Worm (Caenorhabditis elegans): ENCODE measurements around the gene C55C3.3.

The C55C3.3 gene

DNA sequence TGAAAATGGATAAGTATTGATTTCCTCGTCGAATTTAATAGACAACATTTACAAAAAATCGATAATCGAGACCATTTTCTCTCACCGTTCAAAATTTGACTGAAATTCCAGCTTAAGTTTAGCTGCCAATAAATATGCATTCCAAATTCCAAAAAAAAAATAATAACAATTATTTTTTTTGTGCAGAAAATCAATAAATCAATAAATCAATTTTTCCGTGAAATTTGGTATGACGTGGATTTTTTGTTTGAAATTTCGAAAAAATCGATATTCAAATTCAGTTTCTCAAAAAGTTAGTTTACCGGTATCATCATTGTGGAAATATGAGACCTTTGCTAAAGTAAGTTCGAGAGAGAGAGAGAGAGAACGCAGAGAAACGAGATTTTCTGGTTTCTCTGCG, at the start of gene C55C3.3:
TSS of gene C55C3.3 (plus strand) at position 274 of the 400 bp plus-strand sequence.
- TF ChIP-seq mab-5 (tag; optimal IDR thresholded peaks at IDR 0.05): no peak
- TF ChIP-seq snpc-4 (tag; optimal IDR thresholded peaks at IDR 0.05): no peak
- TF ChIP-seq ces-1 (GFP tag; optimal IDR thresholded peaks at IDR 0.05): no peak
- no peak for TF ChIP-seq unc-62 (GFP tag; optimal IDR thresholded peaks at IDR 0.05)
- no peak for TF ChIP-seq elt-3 (tag; optimal IDR thresholded peaks at IDR 0.05)

DNA sequence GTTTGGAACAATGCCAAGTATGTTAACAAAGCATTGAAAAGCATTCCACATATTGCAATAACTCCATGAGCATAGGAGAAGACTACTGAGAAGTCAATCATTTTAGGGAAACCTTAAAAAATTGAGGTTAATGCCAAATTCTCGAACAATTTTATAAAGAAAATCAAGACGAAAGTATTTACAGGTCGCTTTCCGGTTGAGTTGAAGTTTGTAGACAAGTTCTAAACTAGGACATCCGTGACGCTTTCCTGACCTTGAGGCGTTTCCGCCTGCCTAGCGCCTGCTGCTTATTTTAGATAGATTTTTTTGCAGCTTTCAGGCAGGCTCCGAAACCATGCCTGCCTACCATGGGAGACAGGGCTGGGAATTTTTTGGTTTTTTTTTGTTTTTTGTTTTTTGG, 49.5 kb upstream of the C55C3.3 start, which contains the start of gene srd-13:
TSS of gene srd-13 (minus strand) at position 101 of the 400 bp plus-strand sequence.
- no peak for TF ChIP-seq unc-62 (GFP tag; optimal IDR thresholded peaks at IDR 0.05)
- TF ChIP-seq blmp-1 (tag; optimal IDR thresholded peaks at IDR 0.05): no peak
- no peak for TF ChIP-seq ceh-43 (GFP tag; optimal IDR thresholded peaks at IDR 0.05)
- TF ChIP-seq ztf-11 (tag; optimal IDR thresholded peaks at IDR 0.05): no peak
- TF ChIP-seq cnd-1 (tag; optimal IDR thresholded peaks at IDR 0.05): no peak
- no peak for TF ChIP-seq nhr-237 (tag; optimal IDR thresholded peaks at IDR 0.05)
- TF ChIP-seq mep-1 (tag; optimal IDR thresholded peaks at IDR 0.05): no peak
- no peak for TF ChIP-seq flh-1 (GFP tag; optimal IDR thresholded peaks at IDR 0.05)
- no peak for TF ChIP-seq lin-32 (GFP tag; optimal IDR thresholded peaks at IDR 0.05)
- no peak for TF ChIP-seq ceh-83 (GFP tag; optimal IDR thresholded peaks at IDR 0.05)
- TF ChIP-seq snpc-4 (tag; optimal IDR thresholded peaks at IDR 0.05): no peak

DNA sequence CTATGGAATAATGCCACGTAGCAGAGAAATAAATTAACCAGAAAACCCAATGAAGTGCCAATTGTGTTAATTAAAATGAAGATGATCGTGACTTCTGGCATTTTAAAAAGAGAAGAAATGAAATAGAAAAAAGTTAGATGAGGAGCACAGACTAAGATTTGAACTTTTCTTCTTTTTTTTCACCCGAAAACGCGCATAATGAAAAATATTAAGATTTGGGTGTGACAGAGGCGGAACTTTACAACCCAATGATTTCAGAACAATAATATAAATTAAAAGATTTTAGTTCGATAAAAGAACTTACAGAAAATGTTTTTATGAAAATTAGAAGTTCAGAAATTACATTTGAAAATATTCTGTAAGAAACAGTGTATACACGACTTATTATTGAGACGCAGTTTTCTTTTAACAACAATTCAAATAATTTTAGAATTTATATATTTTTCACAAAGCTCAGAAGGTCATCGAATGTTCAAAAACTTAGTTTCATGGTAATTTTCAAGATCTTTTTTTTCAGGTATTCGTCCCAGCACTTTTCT, 39.5 kb upstream of the C55C3.3 start, which contains the start of the genes srd-8 and B0547.2:
TSS of gene srd-8 (minus strand) at position 101 of the 539 bp plus-strand sequence.
TSS of gene B0547.2 (plus strand) at position 489 of the 539 bp plus-strand sequence.
- TF ChIP-seq nhr-28 (tag; optimal IDR thresholded peaks at IDR 0.05): no peak
- TF ChIP-seq sptf-1 (tag; optimal IDR thresholded peaks at IDR 0.05): no peak
- TF ChIP-seq mep-1 (tag; optimal IDR thresholded peaks at IDR 0.05): no peak
- TF ChIP-seq blmp-1 (tag; optimal IDR thresholded peaks at IDR 0.05): no peak

DNA sequence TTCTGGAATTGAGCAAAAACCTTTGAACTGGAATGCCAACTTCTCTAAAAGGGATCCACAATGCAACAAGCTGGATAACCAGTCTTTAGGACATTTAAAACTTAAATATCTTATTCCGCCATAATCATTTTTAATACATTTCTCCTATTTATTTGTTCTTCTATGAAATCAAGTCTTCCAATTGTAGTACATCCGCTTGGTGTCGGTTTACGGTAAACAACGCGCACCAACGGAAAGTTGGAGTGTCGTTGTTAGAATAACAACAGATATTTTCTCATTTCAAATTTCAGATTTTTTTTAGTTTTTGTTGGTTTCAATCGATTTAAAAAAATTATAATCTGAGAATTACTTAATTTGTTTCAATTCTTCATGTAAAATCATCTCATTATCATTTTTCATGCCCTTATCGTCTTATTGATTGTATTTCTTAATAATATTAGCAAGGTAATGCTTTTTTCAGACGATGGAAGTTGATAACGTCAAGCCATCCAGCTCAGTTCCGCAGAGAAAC, 36.0 kb upstream of the C55C3.3 start, which contains the start of gene csn-5:
TSS of gene csn-5 (plus strand) at position 461 of the 511 bp plus-strand sequence.
- TF ChIP-seq snpc-4 (tag; optimal IDR thresholded peaks at IDR 0.05) (no peak), ces-1 (GFP tag; optimal IDR thresholded peaks at IDR 0.05) (peak; percentile 1)

DNA sequence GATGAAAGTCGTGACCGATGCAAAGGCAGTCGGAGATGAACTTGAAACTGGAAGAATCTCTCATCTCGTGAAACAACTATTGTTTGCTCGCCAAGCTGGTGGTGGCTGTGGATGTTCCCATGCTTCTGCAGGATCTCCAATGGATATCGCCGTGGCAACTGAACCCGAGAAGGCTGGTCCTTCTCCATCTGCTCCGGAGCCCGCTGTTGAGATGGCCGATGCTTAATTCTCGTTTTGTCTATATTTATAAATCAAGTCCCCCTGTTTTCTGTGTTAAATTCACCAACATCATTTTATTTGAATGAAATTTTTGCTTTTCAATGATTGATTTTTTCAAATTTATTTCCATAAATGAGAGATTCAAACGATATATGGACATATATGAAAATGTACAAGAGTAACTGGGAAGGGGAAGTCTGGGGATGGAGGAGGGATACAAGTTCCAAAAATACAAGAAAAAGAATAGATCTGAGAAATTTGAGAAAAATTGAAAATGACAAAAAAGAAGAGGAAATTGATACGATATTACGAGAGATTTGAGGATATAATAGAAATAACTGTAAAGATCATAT, 34.2 kb upstream of the C55C3.3 start:
- TF ChIP-seq nhr-237 (tag; optimal IDR thresholded peaks at IDR 0.05): peak; percentile 18
- no peak for TF ChIP-seq nhr-76 (tag; optimal IDR thresholded peaks at IDR 0.05)

DNA sequence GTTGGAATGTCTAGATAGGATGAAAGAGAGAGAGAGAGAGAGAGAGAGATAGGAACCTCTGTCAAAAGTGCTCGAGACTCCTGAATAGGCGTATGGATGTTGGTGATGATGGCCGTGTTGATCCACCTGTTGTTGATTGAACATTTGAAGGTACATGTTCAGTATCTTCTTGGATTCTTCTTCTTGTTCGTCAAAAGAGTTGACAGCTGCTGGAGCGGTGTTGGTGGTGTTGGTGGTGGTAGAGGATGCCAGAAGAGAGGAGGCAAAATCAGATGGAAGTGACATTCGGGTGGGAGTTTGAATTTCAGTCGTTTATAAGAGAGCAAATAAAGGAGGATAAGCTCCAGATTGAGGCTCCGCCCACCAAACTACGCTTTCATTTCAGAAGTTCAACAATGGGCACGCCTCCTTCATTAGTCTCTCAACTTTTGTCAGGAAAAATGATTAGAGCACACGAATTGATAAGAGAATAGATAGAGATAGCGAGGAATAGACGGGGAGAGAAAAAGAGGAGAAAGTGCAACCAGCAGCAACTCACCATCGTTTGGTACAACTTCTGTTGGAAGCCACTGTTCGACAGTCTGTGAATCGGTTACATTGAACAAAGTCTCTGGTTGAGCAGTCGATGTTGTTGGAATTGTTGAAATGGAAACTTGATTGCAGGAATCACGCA, 32.1 kb upstream of the C55C3.3 start:
- peak; percentile 22 for TF ChIP-seq sptf-1 (tag; optimal IDR thresholded peaks at IDR 0.05)
- TF ChIP-seq elt-3 (tag; optimal IDR thresholded peaks at IDR 0.05): no peak
- no peak for TF ChIP-seq unc-120 (tag; optimal IDR thresholded peaks at IDR 0.05; ENCODE audit: poor library complexity, severe bottlenecking)

DNA sequence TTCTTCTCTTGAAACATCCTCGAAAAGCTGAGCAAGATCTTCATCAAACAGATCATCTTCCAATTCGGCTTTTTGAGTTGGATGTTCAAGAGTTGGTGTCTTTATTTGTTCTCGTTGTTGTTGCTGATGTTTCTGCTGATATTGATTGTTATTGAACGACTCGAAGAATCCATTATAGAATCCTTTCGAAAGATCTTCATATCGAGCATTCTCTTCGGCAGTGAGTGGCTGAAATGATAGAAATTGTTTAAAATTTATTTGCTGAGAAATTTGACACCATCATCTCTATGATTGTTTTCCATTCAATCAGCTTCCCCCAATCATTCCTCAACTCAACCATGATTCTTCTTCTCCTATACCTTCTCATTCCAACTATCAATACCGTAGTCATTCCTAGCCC, 31.4 kb upstream of the C55C3.3 start, which contains the start of gene clec-178:
TSS of gene clec-178 (plus strand) at position 301 of the 400 bp plus-strand sequence.
- TF ChIP-seq hlh-1 (tag; optimal IDR thresholded peaks at IDR 0.05) (no peak), ham-2 (GFP tag; optimal IDR thresholded peaks at IDR 0.05) (no peak), ztf-11 (tag; optimal IDR thresholded peaks at IDR 0.05) (no peak), sptf-1 (tag; optimal IDR thresholded peaks at IDR 0.05) (no peak), unc-39 (tag; optimal IDR thresholded peaks at IDR 0.05) (no peak), drap-1 (GFP tag; optimal IDR thresholded peaks at IDR 0.05) (no peak), ceh-83 (GFP tag; optimal IDR thresholded peaks at IDR 0.05) (no peak), blmp-1 (tag; optimal IDR thresholded peaks at IDR 0.05) (no peak), lin-32 (GFP tag; optimal IDR thresholded peaks at IDR 0.05) (no peak)

DNA sequence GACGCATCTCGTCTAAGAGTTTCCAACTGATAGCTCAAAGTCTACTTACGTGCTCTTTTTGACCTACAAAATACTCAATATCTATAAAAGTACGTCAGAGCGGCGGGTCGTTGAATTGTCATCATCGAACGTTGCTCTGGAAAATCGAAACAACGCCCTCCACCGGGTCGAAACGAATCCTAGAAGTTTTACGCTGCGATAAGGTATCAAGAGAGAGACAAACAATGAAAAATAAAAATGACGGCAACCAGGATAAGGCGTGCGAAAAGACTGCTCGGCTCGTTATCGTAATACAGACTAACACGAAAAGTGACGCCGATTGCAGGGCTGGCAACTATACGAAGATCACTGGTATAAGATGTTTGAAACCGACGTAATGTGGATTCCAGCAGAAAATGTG, 30.9 kb upstream of the C55C3.3 start:
- TF ChIP-seq M03D4.4 (tag; optimal IDR thresholded peaks at IDR 0.05) (no peak), mab-5 (tag; optimal IDR thresholded peaks at IDR 0.05) (no peak), hlh-1 (tag; optimal IDR thresholded peaks at IDR 0.05) (no peak), unc-62 (GFP tag; optimal IDR thresholded peaks at IDR 0.05) (no peak), nhr-12 (tag; optimal IDR thresholded peaks at IDR 0.05) (no peak), bed-3 (GFP tag; optimal IDR thresholded peaks at IDR 0.05) (no peak), elt-3 (tag; optimal IDR thresholded peaks at IDR 0.05) (no peak), sptf-1 (tag; optimal IDR thresholded peaks at IDR 0.05) (no peak), zip-8 (tag; optimal IDR thresholded peaks at IDR 0.05) (no peak), nhr-76 (tag; optimal IDR thresholded peaks at IDR 0.05) (no peak)

Measured in whole organism, mixed stage, embryonic.